Worm (Caenorhabditis elegans) whole organism, young adult: Measurements from ENCODE around the gene lec-7.

Experiments
- K11D2.4 ChIP-seq: fragments of 200-800 bp; sonication (Bioruptor generic); IDR thresholded peaks from 2 replicates; pipeline ENCODE4 v1.3.6; 2022; ENCODE audit warnings: missing genetic modification reagents, missing genetic modification characterization, missing compliant biosample characterization
- efl-1 ChIP-seq: fragments of 150-350 bp; optimal IDR thresholded peaks from 2 replicates; lab custom pipeline; 2014; ENCODE audit warnings: missing biosample characterization, missing genetic modification reagents, missing genetic modification characterization
- pha-4 ChIP-seq: fragments of 150-350 bp; sonication (generic microtip); optimal IDR thresholded peaks from 2 replicates; lab custom pipeline; 2014; ENCODE audit warnings: missing biosample characterization, missing genetic modification reagents, missing genetic modification characterization
- sptf-2 ChIP-seq: fragments of 200-800 bp; sonication (Bioruptor generic); optimal IDR thresholded peaks from 2 replicates; lab custom pipeline; 2018; ENCODE audit warnings: mild to moderate bottlenecking, missing genetic modification characterization, missing compliant biosample characterization

- TF ChIP-seq efl-1 (GFP tag; lab: Kevin White, UChicago) = no peak
- TF ChIP-seq K11D2.4 = no peak
- no peak for TF ChIP-seq sptf-2 (GFP tag; lab: Kevin White, UChicago)
- TF ChIP-seq pha-4 (tag; lab: Kevin White, UChicago) = no peak
Observed at ce11 chrX:9862916-9863624, 11.2 kb downstream of the lec-7 start, which contains the start of the genes gst-36 and R07B1.5.
